Worm (Caenorhabditis elegans): Measurements from ENCODE around the gene ksr-1.

- TF ChIP-seq scrt-1 (GFP tag; IDR thresholded peaks at IDR 0.05) (no peak), tbx-11 (GFP tag; IDR thresholded peaks at IDR 0.05) (no peak), ama-1 (optimal IDR thresholded peaks at IDR 0.05) (no peak), hnd-1 (tag; optimal IDR thresholded peaks at IDR 0.05) (no peak), tbx-37 (GFP tag; conservative IDR thresholded peaks at IDR 0.05) (no peak), flt-1 (GFP tag; IDR thresholded peaks at IDR 0.05) (no peak), aly-1 (tag; optimal IDR thresholded peaks at IDR 0.05) (no peak), hmbx-1 (tag; optimal IDR thresholded peaks at IDR 0.05) (no peak), pes-1 (GFP tag; IDR thresholded peaks at IDR 0.05) (no peak), hmg-4 (GFP tag; optimal IDR thresholded peaks at IDR 0.05) (no peak)
Observed at ce11 chrX:8318950-8319349, 44.0 kb downstream of the ksr-1 start, which contains the start of gene srh-11.

All from whole organism, early embryonic.